Fruit fly (Drosophila melanogaster) whole organism, embryonic: ENCODE results near the gene CG43707.
A peak's percentile ranks its signal among the peaks of the same experiment; 100 is the strongest.

Source experiments
- CG10979 ChIP-seq: fragments of 200-800 bp; sonication (Bioruptor generic); optimal IDR thresholded peaks from 2 replicates; lab custom pipeline; 2018; ENCODE audit warnings: missing biosample characterization, mild to moderate bottlenecking, missing genetic modification characterization, moderate library complexity
- CG11085 ChIP-seq: fragments of 200-800 bp; sonication (Bioruptor generic); IDR thresholded peaks from 2 replicates; pipeline ENCODE4 v1.3.6; 2022; ENCODE audit warnings: missing biosample characterization, missing genetic modification characterization
- CG12104 ChIP-seq: fragments of 200-800 bp; sonication (Bioruptor generic); optimal IDR thresholded peaks from 3 replicates; lab custom pipeline; 2016; ENCODE audit warnings: missing biosample characterization, missing genetic modification characterization
- CG13287 ChIP-seq: fragments of 200-800 bp; sonication (Bioruptor generic); IDR thresholded peaks from 2 replicates; pipeline ENCODE4 v1.3.6; 2022; ENCODE audit warnings: missing biosample characterization, missing genetic modification characterization; ENCODE audit not compliant: partially characterized antibody
- CG14667 ChIP-seq: fragments of 200-800 bp; sonication (Bioruptor generic); IDR thresholded peaks from 2 replicates; pipeline ENCODE4 v1.3.6; 2022; ENCODE audit warnings: missing biosample characterization, missing genetic modification characterization
- CG15696 ChIP-seq: fragments of 200-800 bp; sonication (Bioruptor generic); optimal IDR thresholded peaks from 2 replicates; lab custom pipeline; 2019; ENCODE audit warnings: missing biosample characterization, mild to moderate bottlenecking, missing genetic modification characterization, moderate library complexity
- CG1603 ChIP-seq: fragments of 200-800 bp; sonication (Bioruptor generic); optimal IDR thresholded peaks from 2 replicates; lab custom pipeline; 2019; ENCODE audit warnings: missing biosample characterization, mild to moderate bottlenecking, missing genetic modification characterization, moderate library complexity
- CG1832 ChIP-seq: fragments of 200-800 bp; sonication (Bioruptor generic); optimal IDR thresholded peaks from 2 replicates; lab custom pipeline; 2017; ENCODE audit warnings: missing biosample characterization, mild to moderate bottlenecking, missing genetic modification characterization, inconsistent platforms
- CG18476 ChIP-seq: fragments of 200-800 bp; sonication (Bioruptor generic); optimal IDR thresholded peaks from 2 replicates; lab custom pipeline; 2016; ENCODE audit warnings: missing biosample characterization, mild to moderate bottlenecking, missing genetic modification characterization
- CG2120 ChIP-seq: fragments of 200-800 bp; sonication (Bioruptor generic); optimal IDR thresholded peaks from 3 replicates; lab custom pipeline; 2016; ENCODE audit warnings: missing biosample characterization, missing genetic modification characterization
- CG4328 ChIP-seq: fragments of 200-800 bp; sonication (Bioruptor generic); optimal IDR thresholded peaks from 3 replicates; lab custom pipeline; 2017; ENCODE audit warnings: missing biosample characterization, missing genetic modification reagents, missing genetic modification characterization
- CG4820 ChIP-seq: fragments of 200-800 bp; sonication (Bioruptor generic); optimal IDR thresholded peaks from 3 replicates; lab custom pipeline; 2016; ENCODE audit warnings: missing biosample characterization, missing genetic modification characterization
- CG8388 ChIP-seq: fragments of 200-800 bp; sonication (Bioruptor generic); optimal IDR thresholded peaks from 2 replicates; lab custom pipeline; 2019; ENCODE audit warnings: missing biosample characterization, mild to moderate bottlenecking, missing genetic modification characterization, moderate library complexity
- CG8478 ChIP-seq: fragments of >200 bp; optimal IDR thresholded peaks from 2 replicates; lab custom pipeline; 2018
- CG8765 ChIP-seq: fragments of 200-800 bp; sonication (Bioruptor generic); IDR thresholded peaks from 2 replicates; pipeline ENCODE4 v1.3.6; 2022; ENCODE audit warnings: missing biosample characterization, missing genetic modification characterization
- CG8924 ChIP-seq: fragments of 200-800 bp; optimal IDR thresholded peaks from 3 replicates; lab custom pipeline; 2019; ENCODE audit warnings: missing biosample characterization, mild to moderate bottlenecking, missing genetic modification characterization, moderate library complexity
- CG9609 ChIP-seq: fragments of 200-800 bp; sonication (Bioruptor generic); optimal IDR thresholded peaks from 3 replicates; lab custom pipeline; 2016; ENCODE audit warnings: missing biosample characterization, missing genetic modification characterization
- CG9727 ChIP-seq: fragments of 200-800 bp; sonication (Bioruptor generic); optimal IDR thresholded peaks from 3 replicates; lab custom pipeline; 2017; ENCODE audit warnings: missing biosample characterization, mild to moderate bottlenecking, missing genetic modification characterization
- CkIIα-i1 ChIP-seq: fragments of 200-800 bp; sonication (Bioruptor generic); IDR thresholded peaks from 2 replicates; pipeline ENCODE4 v1.3.6; 2022; ENCODE audit warnings: missing biosample characterization, missing genetic modification characterization
- CoRest ChIP-seq: fragments of 200-800 bp; sonication (Bioruptor generic); optimal IDR thresholded peaks from 3 replicates; lab custom pipeline; 2018; ENCODE audit warnings: missing biosample characterization, mild to moderate bottlenecking, missing genetic modification characterization, moderate library complexity
- ERR ChIP-seq: fragments of 200-800 bp; sonication (Bioruptor generic); optimal IDR thresholded peaks from 2 replicates; lab custom pipeline; 2016; ENCODE audit warnings: missing biosample characterization, missing genetic modification characterization
- HLH54F ChIP-seq: fragments of 200-800 bp; sonication (Bioruptor generic); optimal IDR thresholded peaks from 3 replicates; lab custom pipeline; 2016; ENCODE audit warnings: missing biosample characterization, missing genetic modification characterization
- Hr51 ChIP-seq, 2 experiments: fragments of 200-800 bp; sonication (Bioruptor generic); optimal IDR thresholded peaks; 2 replicates in 1 of 2; 3 replicates in 1 of 2; lab custom pipeline; 2016 to 2018; ENCODE audit warnings: missing biosample characterization in 2 of 2, missing genetic modification characterization in 2 of 2, mild to moderate bottlenecking in 1 of 2, moderate library complexity in 1 of 2
- Hr78 ChIP-seq, 2 experiments: fragments of 200-800 bp in 1 of 2; fragments of >200 bp in 1 of 2; sonication (Bioruptor generic) in 1 of 2; optimal IDR thresholded peaks; 2 replicates each; lab custom pipeline; 2017 to 2019; ENCODE audit warnings: missing biosample characterization in 2 of 2, missing genetic modification characterization in 2 of 2, mild to moderate bottlenecking in 1 of 2, moderate library complexity in 1 of 2
- Mad ChIP-seq: fragments of 200-800 bp; sonication (Bioruptor generic); optimal IDR thresholded peaks from 2 replicates; lab custom pipeline; 2016; ENCODE audit warnings: missing biosample characterization, missing genetic modification characterization
- Myb ChIP-seq: fragments of 200-800 bp; sonication (Bioruptor generic); optimal IDR thresholded peaks from 2 replicates; lab custom pipeline; 2016; ENCODE audit warnings: missing biosample characterization, missing genetic modification characterization
- Nf-YB ChIP-seq: fragments of 200-800 bp; sonication (Bioruptor generic); optimal IDR thresholded peaks from 3 replicates; lab custom pipeline; 2019; ENCODE audit warnings: missing biosample characterization, mild to moderate bottlenecking, missing genetic modification characterization, moderate library complexity
- Nf-YC ChIP-seq: fragments of 200-800 bp; optimal IDR thresholded peaks from 3 replicates; lab custom pipeline; 2019; ENCODE audit warnings: missing biosample characterization, mild to moderate bottlenecking, missing genetic modification characterization, moderate library complexity
- Oaz ChIP-seq: fragments of 200-800 bp; sonication (Bioruptor generic); IDR thresholded peaks from 2 replicates; pipeline ENCODE4 v1.3.6; 2022; ENCODE audit warnings: missing biosample characterization, missing genetic modification characterization
- Ptx1 ChIP-seq: fragments of 200-800 bp; sonication (Bioruptor generic); IDR thresholded peaks from 2 replicates; pipeline ENCODE4 v1.3.6; 2022; ENCODE audit warnings: missing biosample characterization, missing genetic modification characterization
- Sox102F ChIP-seq: fragments of 200-800 bp; sonication (Bioruptor generic); optimal IDR thresholded peaks from 2 replicates; lab custom pipeline; 2018; ENCODE audit warnings: missing biosample characterization, mild to moderate bottlenecking, missing genetic modification characterization, moderate library complexity
- aop ChIP-seq: fragments of 200-800 bp; sonication (Bioruptor generic); IDR thresholded peaks from 2 replicates; pipeline ENCODE4 v1.3.6; 2022; ENCODE audit warnings: missing biosample characterization, missing genetic modification characterization
- bcd ChIP-seq: fragments of 200-800 bp; sonication (Bioruptor generic); optimal IDR thresholded peaks from 2 replicates; lab custom pipeline; 2017; ENCODE audit warnings: missing biosample characterization, mild to moderate bottlenecking, missing genetic modification characterization
- bowl ChIP-seq: fragments of 200-800 bp; sonication (Bioruptor generic); IDR thresholded peaks from 2 replicates; pipeline ENCODE4 v1.3.6; 2022; ENCODE audit warnings: missing biosample characterization, missing genetic modification characterization
- cad ChIP-seq: fragments of >200 bp; optimal IDR thresholded peaks from 2 replicates; lab custom pipeline; 2017; ENCODE audit warnings: missing biosample characterization, missing genetic modification characterization
- ci ChIP-seq: fragments of 200-800 bp; sonication (Bioruptor generic); IDR thresholded peaks from 3 replicates; pipeline ENCODE4 v1.3.6; 2022; ENCODE audit warnings: missing biosample characterization, missing genetic modification characterization
- corto ChIP-seq: fragments of 200-800 bp; sonication (Bioruptor generic); optimal IDR thresholded peaks from 2 replicates; lab custom pipeline; 2016; ENCODE audit warnings: missing biosample characterization, mild to moderate bottlenecking, missing genetic modification characterization, moderate library complexity
- dati ChIP-seq: fragments of 200-800 bp; sonication (Bioruptor generic); IDR thresholded peaks from 2 replicates; pipeline ENCODE4 v1.3.6; 2022; ENCODE audit warnings: missing biosample characterization, missing genetic modification characterization
- dmrt11E ChIP-seq: fragments of 200-800 bp; sonication (Bioruptor generic); optimal IDR thresholded peaks from 3 replicates; lab custom pipeline; 2018; ENCODE audit warnings: missing biosample characterization, mild to moderate bottlenecking, missing genetic modification characterization, moderate library complexity
- dmrt99B ChIP-seq: fragments of 200-800 bp; sonication (Bioruptor generic); optimal IDR thresholded peaks from 2 replicates; lab custom pipeline; 2018; ENCODE audit warnings: missing biosample characterization, mild to moderate bottlenecking, missing genetic modification characterization, moderate library complexity
- ems ChIP-seq: fragments of 200-800 bp; sonication (Bioruptor generic); optimal IDR thresholded peaks from 3 replicates; lab custom pipeline; 2016; ENCODE audit warnings: missing biosample characterization, missing genetic modification characterization
- ewg ChIP-seq: fragments of 200-800 bp; sonication (Bioruptor generic); optimal IDR thresholded peaks from 3 replicates; lab custom pipeline; 2017; ENCODE audit warnings: mild to moderate bottlenecking, missing biosample characterization, missing genetic modification reagents, missing genetic modification characterization
- fd102C ChIP-seq: fragments of 200-800 bp; sonication (Bioruptor generic); optimal IDR thresholded peaks from 2 replicates; lab custom pipeline; 2018; ENCODE audit warnings: missing biosample characterization, mild to moderate bottlenecking, missing genetic modification characterization, moderate library complexity
- ind ChIP-seq: fragments of 200-800 bp; sonication (Bioruptor generic); optimal IDR thresholded peaks from 3 replicates; lab custom pipeline; 2016; ENCODE audit warnings: missing biosample characterization, missing genetic modification characterization
- pfk ChIP-seq: fragments of 200-800 bp; sonication (Bioruptor generic); optimal IDR thresholded peaks from 2 replicates; lab custom pipeline; 2018; ENCODE audit warnings: missing biosample characterization, mild to moderate bottlenecking, missing genetic modification characterization, moderate library complexity
- pnt ChIP-seq: fragments of 200-800 bp; sonication (Bioruptor generic); optimal IDR thresholded peaks from 3 replicates; lab custom pipeline; 2016; ENCODE audit warnings: missing biosample characterization, missing genetic modification characterization
- sc ChIP-seq, 3 experiments: fragments of >200 bp in 2 of 3; fragments of 200-800 bp in 1 of 3; sonication (Bioruptor generic) in 1 of 3; optimal IDR thresholded peaks; 2 replicates in 2 of 3; 3 replicates in 1 of 3; lab custom pipeline; 2017; ENCODE audit warnings: mild to moderate bottlenecking in 1 of 3, missing biosample characterization in 1 of 3, missing genetic modification characterization in 1 of 3, missing genetic modification reagents in 1 of 3
- sisA ChIP-seq: fragments of 200-800 bp; sonication (Bioruptor generic); IDR thresholded peaks from 2 replicates; pipeline ENCODE4 v1.3.6; 2022; ENCODE audit warnings: missing biosample characterization, missing genetic modification characterization
- wor ChIP-seq: fragments of 200-800 bp; sonication (Bioruptor generic); IDR thresholded peaks from 2 replicates; pipeline ENCODE4 v1.3.6; 2022; ENCODE audit warnings: missing biosample characterization, missing genetic modification characterization

The CG43707 gene

DNA sequence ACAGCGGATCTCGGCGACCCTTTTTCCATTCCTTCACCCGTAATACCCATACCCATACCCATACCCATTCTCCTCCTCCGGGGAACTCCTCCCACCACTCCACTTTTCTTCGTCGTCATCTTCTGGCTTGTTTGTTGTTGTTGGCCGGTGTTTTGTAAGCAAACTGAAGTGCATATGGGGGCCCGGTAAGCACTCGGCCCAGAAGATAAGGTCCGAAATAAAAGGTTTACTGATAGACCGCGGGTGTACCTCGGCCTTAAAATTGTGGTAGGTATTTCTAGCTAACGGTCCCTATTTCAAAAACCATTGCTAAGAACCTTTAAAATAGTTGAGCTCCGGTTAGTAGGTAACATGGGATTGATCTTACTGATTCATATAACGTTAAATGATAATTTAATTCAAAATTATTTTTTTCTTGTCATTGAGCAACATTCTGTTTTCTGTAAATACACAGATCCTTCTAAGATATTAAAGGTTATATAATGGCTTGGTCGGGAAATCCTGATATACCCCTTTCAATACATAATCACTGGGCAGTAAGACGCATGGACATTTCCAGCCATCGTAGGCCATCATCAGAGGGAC lies 18.8 kb downstream of the CG43707 start (continued):
- TF ChIP-seq Nf-YB (GFP tag; lab: Kevin White, UChicago): peak; percentile 23
- peak; percentile 78 for TF ChIP-seq dmrt11E
- TF ChIP-seq wor (GFP tag; lab: Robert Waterston, UW): peak; percentile 21; the same call in 1 of the 2 replicates
- peak; percentile 9 for TF ChIP-seq ind (GFP tag; lab: Kevin White, UChicago)
- TF ChIP-seq bowl (GFP tag; lab: Robert Waterston, UW): peak; percentile 60; the same call in 1 of the 2 replicates
- peak; percentile 54 for TF ChIP-seq CG15696 (tag; lab: Kevin White, UChicago)
- TF ChIP-seq CG9727 (GFP tag; lab: Kevin White, UChicago): peak; percentile 74
- 0 out of 3 replicates have a peak, but pooled peaks have one; percentile 23 for TF ChIP-seq ci (GFP tag; lab: Robert Waterston, UW)
- TF ChIP-seq corto: no peak
- 0 out of 2 replicates have a peak, but pooled peaks have one; percentile 6 for TF ChIP-seq CG8765 (GFP tag; lab: Robert Waterston, UW)
- TF ChIP-seq CG10979 (tag; lab: Kevin White, UChicago): peak; percentile 71
- TF ChIP-seq Hr78 (GFP tag; optimal IDR thresholded peaks at IDR 0.05; lab: Kevin White, UChicago): no peak
- no peak for TF ChIP-seq aop (GFP tag; lab: Robert Waterston, UW)
- no peak for TF ChIP-seq sc (optimal IDR thresholded peaks at IDR 0.05; lab: Kevin White, UChicago)
- peak; percentile 40 for TF ChIP-seq sc (GFP tag; optimal IDR thresholded peaks at IDR 0.05; lab: Kevin White, UChicago)
- peak; percentile 42 for TF ChIP-seq CG1603
- TF ChIP-seq CG4328 (GFP tag; lab: Kevin White, UChicago): no peak
- peak; percentile 54; the same call in 1 of the 2 replicates for TF ChIP-seq sisA (GFP tag; lab: Robert Waterston, UW)
- TF ChIP-seq CG12104 (GFP tag; lab: Kevin White, UChicago): peak; percentile 10
- 0 out of 2 replicates have a peak, but pooled peaks have one; percentile 1 for TF ChIP-seq dati (GFP tag; lab: Robert Waterston, UW)
- peak; percentile 8 for TF ChIP-seq Mad (GFP tag; lab: Kevin White, UChicago)
- TF ChIP-seq pnt: peak; percentile 35
- peak; percentile 37 for TF ChIP-seq CG8388 (GFP tag; lab: Kevin White, UChicago)
- peak; percentile 25 for TF ChIP-seq bcd (GFP tag; lab: Kevin White, UChicago)
- TF ChIP-seq CoRest: peak; percentile 41
- peak; percentile 40 for TF ChIP-seq Ptx1 (GFP tag; lab: Robert Waterston, UW)
- TF ChIP-seq CG8924 (tag; lab: Kevin White, UChicago): peak; percentile 41
- TF ChIP-seq CG14667 (GFP tag; lab: Robert Waterston, UW): peak; percentile 40
- no peak for TF ChIP-seq CG1832
- TF ChIP-seq ems (GFP tag; lab: Kevin White, UChicago): no peak
- TF ChIP-seq CG11085 (GFP tag; lab: Robert Waterston, UW): no peak
- peak; percentile 51 for TF ChIP-seq Sox102F (GFP tag; lab: Kevin White, UChicago)
- no peak for TF ChIP-seq Myb (GFP tag; lab: Kevin White, UChicago)
- TF ChIP-seq Oaz (GFP tag; lab: Robert Waterston, UW): no peak
- peak; percentile 8 for TF ChIP-seq ewg (GFP tag; lab: Kevin White, UChicago)
- TF ChIP-seq CG9609 (GFP tag; lab: Kevin White, UChicago): peak; percentile 25
- peak; percentile 7 for TF ChIP-seq HLH54F (GFP tag; lab: Kevin White, UChicago)
- TF ChIP-seq Hr51 (GFP tag; optimal IDR thresholded peaks at IDR 0.05; lab: Kevin White, UChicago): peak in 1 of 2 experiments; percentile 40
- TF ChIP-seq CG18476 (GFP tag; lab: Kevin White, UChicago): peak; percentile 25
- no peak for TF ChIP-seq Nf-YC
- no peak for TF ChIP-seq CkIIα-i1 (GFP tag; lab: Robert Waterston, UW)
- no peak for TF ChIP-seq pfk (GFP tag; lab: Kevin White, UChicago)
- no peak for TF ChIP-seq CG8478
- TF ChIP-seq cad (GFP tag; lab: Kevin White, UChicago): no peak
- peak; percentile 40 for TF ChIP-seq CG4820 (GFP tag; lab: Kevin White, UChicago)
- TF ChIP-seq dmrt99B (tag; lab: Kevin White, UChicago): peak; percentile 53
- no peak for TF ChIP-seq ERR
- no peak for TF ChIP-seq fd102C (GFP tag; lab: Kevin White, UChicago)
- no peak for TF ChIP-seq CG13287 (GFP tag; lab: Robert Waterston, UW)
- TF ChIP-seq CG2120 (GFP tag; lab: Kevin White, UChicago): peak; percentile 32
